Fruit fly (Drosophila melanogaster) whole organism, embryonic: ENCODE measurements around the gene CG1801.

Experiments
- Adf1 ChIP-seq: fragments of 200-800 bp; sonication (Bioruptor generic); IDR thresholded peaks from 2 replicates; pipeline ENCODE4 v1.3.6; 2022; ENCODE audit warnings: missing biosample characterization, missing genetic modification characterization
- Atf6 ChIP-seq: fragments of 200-800 bp; sonication (Bioruptor generic); IDR thresholded peaks from 2 replicates; pipeline ENCODE4 v1.3.6; 2022; ENCODE audit warnings: missing biosample characterization, missing genetic modification characterization
- Awh ChIP-seq: fragments of 200-800 bp; sonication (Bioruptor generic); IDR thresholded peaks from 2 replicates; pipeline ENCODE4, ENCODE4 v1.3.6; 2022; ENCODE audit warnings: missing biosample characterization, missing genetic modification characterization
- C15 ChIP-seq: fragments of 200-800 bp; sonication (Bioruptor generic); IDR thresholded peaks from 3 replicates; pipeline ENCODE4 v1.3.6; 2022; ENCODE audit warnings: missing biosample characterization, missing genetic modification characterization
- CG10654 ChIP-seq: fragments of 200-800 bp; sonication (Bioruptor generic); optimal IDR thresholded peaks from 2 replicates; lab custom pipeline; 2016; ENCODE audit warnings: missing biosample characterization, missing genetic modification characterization
- CG12219 ChIP-seq: fragments of 200-800 bp; sonication (Bioruptor generic); optimal IDR thresholded peaks from 3 replicates; lab custom pipeline; 2018; ENCODE audit warnings: missing biosample characterization, mild to moderate bottlenecking, missing genetic modification characterization
- CG13424 ChIP-seq: fragments of 200-800 bp; sonication (Bioruptor generic); optimal IDR thresholded peaks from 2 replicates; lab custom pipeline; 2019; ENCODE audit warnings: missing biosample characterization, mild to moderate bottlenecking, missing genetic modification characterization, moderate library complexity
- CG14014 ChIP-seq: fragments of 200-800 bp; sonication (Bioruptor generic); IDR thresholded peaks from 2 replicates; pipeline ENCODE4 v1.3.6; 2022; ENCODE audit warnings: missing biosample characterization, missing genetic modification characterization
- CG17361 ChIP-seq: fragments of 200-800 bp; sonication (Bioruptor generic); IDR thresholded peaks from 3 replicates; pipeline ENCODE4 v1.3.6; 2022; ENCODE audit warnings: missing biosample characterization, missing genetic modification characterization
- CG17612 ChIP-seq: fragments of 200-800 bp; sonication (Bioruptor generic); IDR thresholded peaks from 2 replicates; pipeline ENCODE4 v1.3.6; 2022; ENCODE audit warnings: missing biosample characterization, missing genetic modification characterization
- CG17829 ChIP-seq: fragments of 200-800 bp; optimal IDR thresholded peaks from 2 replicates; lab custom pipeline; 2019; ENCODE audit warnings: missing biosample characterization, mild to moderate bottlenecking, missing genetic modification characterization, moderate library complexity
- CG4617 ChIP-seq: fragments of 200-800 bp; sonication (Bioruptor generic); optimal IDR thresholded peaks from 3 replicates; lab custom pipeline; 2016; ENCODE audit warnings: missing biosample characterization, missing genetic modification characterization, borderline replicate concordance
- CG6791 ChIP-seq: fragments of 200-800 bp; sonication (Bioruptor generic); IDR thresholded peaks from 3 replicates; pipeline ENCODE4 v1.3.6; 2022; ENCODE audit warnings: missing biosample characterization, missing genetic modification characterization; ENCODE audit not compliant: partially characterized antibody
- CG6854 ChIP-seq: fragments of 200-800 bp; sonication (Bioruptor generic); optimal IDR thresholded peaks from 3 replicates; lab custom pipeline; 2017; ENCODE audit warnings: missing biosample characterization, mild to moderate bottlenecking, missing genetic modification characterization
- CG7928 ChIP-seq: fragments of 200-800 bp; sonication (Bioruptor generic); optimal IDR thresholded peaks from 2 replicates; lab custom pipeline; 2017; ENCODE audit warnings: missing biosample characterization, mild to moderate bottlenecking, missing genetic modification characterization
- CG7963 ChIP-seq: fragments of 200-800 bp; sonication (Bioruptor generic); IDR thresholded peaks from 3 replicates; pipeline ENCODE4 v1.3.6; 2022; ENCODE audit warnings: missing biosample characterization, missing genetic modification characterization; ENCODE audit not compliant: partially characterized antibody
- CG8290 ChIP-seq, 3 experiments: fragments of 200-800 bp; sonication (Bioruptor generic); optimal IDR thresholded peaks; 2 replicates each; lab custom pipeline; 2016 to 2019; ENCODE audit warnings: missing biosample characterization in 3 of 3, missing genetic modification characterization in 3 of 3, mild to moderate bottlenecking in 2 of 3, moderate library complexity in 1 of 3
- CG8924 ChIP-seq: fragments of 200-800 bp; optimal IDR thresholded peaks from 3 replicates; lab custom pipeline; 2019; ENCODE audit warnings: missing biosample characterization, mild to moderate bottlenecking, missing genetic modification characterization, moderate library complexity
- Chrac-16 ChIP-seq: fragments of 200-800 bp; sonication (Bioruptor generic); optimal IDR thresholded peaks from 3 replicates; lab custom pipeline; 2016; ENCODE audit warnings: missing biosample characterization, missing genetic modification characterization
- E2f2 ChIP-seq: fragments of 200-800 bp; sonication (Bioruptor generic); IDR thresholded peaks from 2 replicates; pipeline ENCODE4 v1.3.6; 2022; ENCODE audit warnings: missing biosample characterization, missing genetic modification characterization
- ERR ChIP-seq: fragments of 200-800 bp; sonication (Bioruptor generic); optimal IDR thresholded peaks from 2 replicates; lab custom pipeline; 2016; ENCODE audit warnings: missing biosample characterization, missing genetic modification characterization
- H15 ChIP-seq: fragments of 200-800 bp; sonication (Bioruptor generic); IDR thresholded peaks from 3 replicates; pipeline ENCODE4 v1.3.6; 2022; ENCODE audit warnings: missing biosample characterization, missing genetic modification characterization
- HmgZ ChIP-seq: fragments of 200-800 bp; sonication (Bioruptor generic); optimal IDR thresholded peaks from 2 replicates; lab custom pipeline; 2018; ENCODE audit warnings: missing biosample characterization, mild to moderate bottlenecking, missing genetic modification characterization
- Scr ChIP-seq: fragments of 200-800 bp; sonication (Bioruptor generic); IDR thresholded peaks from 2 replicates; pipeline ENCODE4 v1.3.6; 2022; ENCODE audit warnings: missing biosample characterization, missing genetic modification characterization; ENCODE audit not compliant: partially characterized antibody
- Side ChIP-seq: fragments of 200-800 bp; sonication (Bioruptor generic); optimal IDR thresholded peaks from 2 replicates; lab custom pipeline; 2016; ENCODE audit warnings: missing biosample characterization, missing genetic modification characterization
- Tbp ChIP-seq: fragments of >200 bp; optimal IDR thresholded peaks from 2 replicates; lab custom pipeline; 2018; ENCODE audit warnings: missing biosample characterization, missing genetic modification characterization
- ab ChIP-seq: fragments of 200-800 bp; sonication (Bioruptor generic); optimal IDR thresholded peaks from 2 replicates; lab custom pipeline; 2016; ENCODE audit warnings: missing biosample characterization, missing genetic modification characterization
- ara ChIP-seq: fragments of 200-800 bp; sonication (Bioruptor generic); IDR thresholded peaks from 2 replicates; pipeline ENCODE4 v1.3.6; 2022; ENCODE audit warnings: missing biosample characterization, missing genetic modification characterization
- bowl ChIP-seq: fragments of 200-800 bp; sonication (Bioruptor generic); IDR thresholded peaks from 2 replicates; pipeline ENCODE4 v1.3.6; 2022; ENCODE audit warnings: missing biosample characterization, missing genetic modification characterization
- cas ChIP-seq: fragments of 200-800 bp; sonication (Bioruptor generic); IDR thresholded peaks from 2 replicates; pipeline ENCODE4 v1.3.6; 2022; ENCODE audit warnings: missing biosample characterization, missing genetic modification characterization
- crp ChIP-seq, 2 experiments: fragments of 200-800 bp; sonication (Bioruptor generic); optimal IDR thresholded peaks; 2 replicates in 1 of 2; 3 replicates in 1 of 2; lab custom pipeline; 2017; ENCODE audit warnings: missing biosample characterization in 2 of 2, missing genetic modification characterization in 2 of 2, mild to moderate bottlenecking in 1 of 2, moderate library complexity in 1 of 2
- dm ChIP-seq: fragments of 200-800 bp; sonication (Bioruptor generic); optimal IDR thresholded peaks from 3 replicates; lab custom pipeline; 2016; ENCODE audit warnings: missing biosample characterization, missing genetic modification characterization
- dysf ChIP-seq: fragments of 200-800 bp; sonication (Bioruptor generic); IDR thresholded peaks from 3 replicates; pipeline ENCODE4 v1.3.6; 2022; ENCODE audit warnings: missing biosample characterization, missing genetic modification characterization
- gcm ChIP-seq: fragments of 200-800 bp; sonication (Bioruptor generic); optimal IDR thresholded peaks from 2 replicates; lab custom pipeline; 2019; ENCODE audit warnings: missing biosample characterization, mild to moderate bottlenecking, missing genetic modification characterization, moderate library complexity
- gt ChIP-seq: fragments of 200-800 bp; sonication (Bioruptor generic); IDR thresholded peaks from 2 replicates; pipeline ENCODE4 v1.3.6; 2022; ENCODE audit warnings: missing biosample characterization, missing genetic modification characterization
- hkb ChIP-seq, 2 experiments: fragments of 200-800 bp in 1 of 2; fragments of >200 bp in 1 of 2; sonication (Bioruptor generic) in 1 of 2; IDR thresholded peaks in 1 of 2; optimal IDR thresholded peaks in 1 of 2; 2 replicates each; pipeline versions ENCODE4 v1.3.6 to Lab custom; 2017 to 2022; ENCODE audit warnings: missing biosample characterization in 1 of 2, missing genetic modification characterization in 1 of 2
- jigr1 ChIP-seq: fragments of 200-800 bp; sonication (Bioruptor generic); IDR thresholded peaks from 3 replicates; pipeline ENCODE4 v1.3.6; 2022; ENCODE audit warnings: missing biosample characterization, missing genetic modification characterization
- mam ChIP-seq: fragments of 200-800 bp; sonication (Bioruptor generic); optimal IDR thresholded peaks from 3 replicates; lab custom pipeline; 2016; ENCODE audit warnings: missing biosample characterization, missing genetic modification characterization
- mirr ChIP-seq: fragments of 200-800 bp; sonication (Bioruptor generic); optimal IDR thresholded peaks from 3 replicates; lab custom pipeline; 2018; ENCODE audit warnings: missing biosample characterization, mild to moderate bottlenecking, missing genetic modification characterization
- nom ChIP-seq: fragments of 200-800 bp; sonication (Bioruptor generic); optimal IDR thresholded peaks from 2 replicates; lab custom pipeline; 2017; ENCODE audit warnings: missing biosample characterization, missing genetic modification characterization, mild to moderate bottlenecking, moderate library complexity, missing genetic modification reagents
- pan ChIP-seq, 4 experiments: fragments of >200 bp in 3 of 4; fragments of 200-800 bp in 1 of 4; sonication (Bioruptor generic) in 1 of 4; optimal IDR thresholded peaks in 3 of 4; IDR thresholded peaks in 1 of 4; 2 replicates each; pipeline versions ENCODE4 v1.3.6 to Lab custom; 2017 to 2022; ENCODE audit warnings: missing biosample characterization in 2 of 4, missing genetic modification characterization in 2 of 4, mixed read lengths in 1 of 4
- pita ChIP-seq: fragments of 200-800 bp; sonication (Bioruptor generic); optimal IDR thresholded peaks from 2 replicates; lab custom pipeline; 2017; ENCODE audit warnings: missing biosample characterization, mild to moderate bottlenecking, missing genetic modification characterization
- tll ChIP-seq, 2 experiments: fragments of 200-800 bp in 1 of 2; fragments of >200 bp in 1 of 2; sonication (Bioruptor generic) in 1 of 2; optimal IDR thresholded peaks; 2 replicates each; lab custom pipeline; 2017 to 2019; ENCODE audit warnings: missing biosample characterization in 2 of 2, missing genetic modification characterization in 2 of 2, mild to moderate bottlenecking in 1 of 2, moderate library complexity in 1 of 2
- ttk ChIP-seq: fragments of 200-800 bp; sonication (Bioruptor generic); IDR thresholded peaks from 2 replicates; pipeline ENCODE4 v2.1.2; 2022; ENCODE audit warnings: missing biosample characterization, missing genetic modification characterization
- vfl ChIP-seq: fragments of 200-800 bp; sonication (Bioruptor generic); optimal IDR thresholded peaks from 2 replicates; lab custom pipeline; 2016; ENCODE audit warnings: missing biosample characterization, missing genetic modification characterization
- vvl ChIP-seq: fragments of 200-800 bp; sonication (Bioruptor generic); IDR thresholded peaks from 2 replicates; pipeline ENCODE4 v1.3.6; 2022; ENCODE audit warnings: missing biosample characterization, missing genetic modification characterization
- zen2 ChIP-seq: fragments of 200-800 bp; sonication (Bioruptor generic); IDR thresholded peaks from 3 replicates; pipeline ENCODE4 v1.3.6; 2022; ENCODE audit warnings: missing biosample characterization, missing genetic modification characterization; ENCODE audit not compliant: partially characterized antibody

The CG1801 gene

dm6 chrX:21281039-21281911, 36.0 kb downstream of the CG1801 start, which contains the start of gene Mnr:
Gene Mnr, minus strand, starts transcription at chrX:21281171.
- TF ChIP-seq CG7928: no peak
- no peak for TF ChIP-seq vfl (GFP tag; lab: Kevin White, UChicago)
- no peak for TF ChIP-seq CG7963 (GFP tag; lab: Robert Waterston, UW)
- no peak for TF ChIP-seq H15 (GFP tag; lab: Robert Waterston, UW)
- no peak for TF ChIP-seq ERR (GFP tag; lab: Kevin White, UChicago)
- no peak for TF ChIP-seq CG6854 (GFP tag; lab: Kevin White, UChicago)
- peak; percentile 12 for TF ChIP-seq gcm
- peak; percentile 32; the same call in 1 of the 2 replicates for TF ChIP-seq Scr (GFP tag; lab: Robert Waterston, UW)
- TF ChIP-seq C15 (GFP tag; lab: Robert Waterston, UW): no peak
- no peak for TF ChIP-seq pita (GFP tag; lab: Kevin White, UChicago)
- no peak for TF ChIP-seq crp (GFP tag; optimal IDR thresholded peaks at IDR 0.05; lab: Kevin White, UChicago)
- TF ChIP-seq gt (GFP tag; lab: Robert Waterston, UW): no peak
- no peak for TF ChIP-seq CG12219 (GFP tag; lab: Kevin White, UChicago)
- TF ChIP-seq CG6791: no peak
- TF ChIP-seq Atf6 (GFP tag; lab: Robert Waterston, UW): no peak
- TF ChIP-seq Awh (GFP tag; lab: Robert Waterston, UW): no peak
- no peak for TF ChIP-seq ab
- TF ChIP-seq cas (GFP tag; lab: Robert Waterston, UW): no peak
- no peak for TF ChIP-seq CG10654 (GFP tag; lab: Kevin White, UChicago)
- peak; percentile 24 for TF ChIP-seq dm
- no peak for TF ChIP-seq pan (optimal IDR thresholded peaks at IDR 0.05; lab: Kevin White, UChicago)
- TF ChIP-seq pan (GFP tag; optimal IDR thresholded peaks at IDR 0.05 in 1 of 2, IDR thresholded peaks at IDR 0.05 in 1 of 2): peak in 1 of 2 experiments; percentile 56
- no peak for TF ChIP-seq Side (GFP tag; lab: Kevin White, UChicago)
- TF ChIP-seq ttk: no peak
- no peak for TF ChIP-seq CG8290 (GFP tag; optimal IDR thresholded peaks at IDR 0.05; lab: Kevin White, UChicago)
- TF ChIP-seq CG8290 (tag; optimal IDR thresholded peaks at IDR 0.05; lab: Kevin White, UChicago): peak in 1 of 2 experiments; percentile 70
- no peak for TF ChIP-seq mam (GFP tag; lab: Kevin White, UChicago)
- TF ChIP-seq zen2 (GFP tag; lab: Robert Waterston, UW): no peak
- no peak for TF ChIP-seq hkb (optimal IDR thresholded peaks at IDR 0.05; lab: Kevin White, UChicago)
- 0 out of 2 replicates have a peak, but pooled peaks have one; percentile 33 for TF ChIP-seq hkb (GFP tag; IDR thresholded peaks at IDR 0.05; lab: Robert Waterston, UW)
- TF ChIP-seq CG4617 (GFP tag; lab: Kevin White, UChicago): no peak
- TF ChIP-seq Tbp (GFP tag; lab: Kevin White, UChicago): no peak
- TF ChIP-seq CG17829 (tag; lab: Kevin White, UChicago): no peak
- TF ChIP-seq HmgZ (tag; lab: Kevin White, UChicago): no peak
- TF ChIP-seq CG17612 (GFP tag; lab: Robert Waterston, UW): no peak
- no peak for TF ChIP-seq Chrac-16 (GFP tag; lab: Kevin White, UChicago)
- peak; percentile 15; the same call in 1 of the 2 replicates for TF ChIP-seq E2f2 (GFP tag; lab: Robert Waterston, UW)
- TF ChIP-seq nom (GFP tag; lab: Kevin White, UChicago): peak; percentile 62
- peak; percentile 60 for TF ChIP-seq mirr
- TF ChIP-seq CG8924 (tag; lab: Kevin White, UChicago): no peak
- TF ChIP-seq dysf (GFP tag; lab: Robert Waterston, UW): 0 out of 3 replicates have a peak, but pooled peaks have one; percentile 2
- TF ChIP-seq vvl (GFP tag; lab: Robert Waterston, UW): no peak
- TF ChIP-seq CG13424 (tag; lab: Kevin White, UChicago): no peak
- no peak for TF ChIP-seq jigr1
- TF ChIP-seq tll (GFP tag; optimal IDR thresholded peaks at IDR 0.05; lab: Kevin White, UChicago): no peak
- TF ChIP-seq bowl: peak; percentile 4; the same call in 1 of the 2 replicates
- peak; percentile 55 for TF ChIP-seq Adf1 (GFP tag; lab: Robert Waterston, UW)
- TF ChIP-seq CG14014: no peak
- 0 out of 2 replicates have a peak, but pooled peaks have one; percentile 40 for TF ChIP-seq ara (GFP tag; lab: Robert Waterston, UW)
- peak; percentile 59; the same call in 2 of the 3 replicates for TF ChIP-seq CG17361 (GFP tag; lab: Robert Waterston, UW)
